Worm (Caenorhabditis elegans) whole organism, L1 larva: Measurements from ENCODE around the gene C49A9.10.

Experiments used
- egl-27 ChIP-seq, 2 experiments: fragments of 150-350 bp in 1 of 2; sonication (generic microtip); optimal IDR thresholded peaks; 3 replicates each; lab custom pipeline; 2017 to 2018; ENCODE audit warnings: missing biosample characterization in 2 of 2, missing genetic modification characterization in 2 of 2, missing genetic modification reagents in 2 of 2
- nhr-237 ChIP-seq: fragments of 150-350 bp; optimal IDR thresholded peaks from 2 replicates; lab custom pipeline; 2014; ENCODE audit warnings: missing biosample characterization, missing genetic modification characterization
- unc-62 ChIP-seq: fragments of 150-350 bp; optimal IDR thresholded peaks from 2 replicates; lab custom pipeline; 2014; ENCODE audit warnings: missing biosample characterization, missing genetic modification reagents, missing genetic modification characterization
- zag-1 ChIP-seq: fragments of 150-350 bp; optimal IDR thresholded peaks from 2 replicates; lab custom pipeline; 2014; ENCODE audit warnings: missing biosample characterization, missing genetic modification characterization

ce11 chrIV:6230560-6231073 lies 24.5 kb upstream of the C49A9.10 start, which contains the start of gene F58F9.4:
- TF ChIP-seq zag-1 (tag; lab: Kevin White, UChicago) (no peak), unc-62 (GFP tag; lab: Kevin White, UChicago) (no peak), nhr-237 (tag; lab: Kevin White, UChicago) (no peak), egl-27 (tag; optimal IDR thresholded peaks at IDR 0.05; lab: Kevin White, UChicago) (no peak)
